Worm (Caenorhabditis elegans) whole organism, L2 larva: Measurements from ENCODE around the gene Y47D7A.6.

Source experiments
- alr-1 ChIP-seq: fragments of 150-350 bp; optimal IDR thresholded peaks from 2 replicates; lab custom pipeline; 2014; ENCODE audit warnings: missing biosample characterization, missing genetic modification characterization
- aly-2 ChIP-seq: fragments of 150-350 bp; optimal IDR thresholded peaks from 2 replicates; lab custom pipeline; 2014; ENCODE audit warnings: missing biosample characterization, missing genetic modification characterization
- blmp-1 ChIP-seq: sonication (generic microtip); optimal IDR thresholded peaks from 2 replicates; lab custom pipeline; 2017; ENCODE audit warnings: missing genetic modification characterization, mild to moderate bottlenecking, missing compliant biosample characterization, antibody characterized with exemption, moderate library complexity; ENCODE audit not compliant: insufficient read depth
- ceh-82 ChIP-seq: fragments of 150-350 bp; optimal IDR thresholded peaks from 2 replicates; lab custom pipeline; 2014; ENCODE audit warnings: missing biosample characterization, missing genetic modification characterization
- egl-27 ChIP-seq: sonication (generic microtip); optimal IDR thresholded peaks from 3 replicates; lab custom pipeline; 2017; ENCODE audit warnings: missing biosample characterization, missing genetic modification reagents, missing genetic modification characterization
- elt-3 ChIP-seq: sonication (generic microtip); optimal IDR thresholded peaks from 2 replicates; lab custom pipeline; 2017; ENCODE audit warnings: missing biosample characterization, missing genetic modification characterization
- mab-5 ChIP-seq: fragments of 150-350 bp; optimal IDR thresholded peaks from 2 replicates; lab custom pipeline; 2014; ENCODE audit warnings: missing biosample characterization, missing genetic modification characterization
- mdl-1 ChIP-seq, 2 experiments: fragments of 150-350 bp in 1 of 2; sonication (generic microtip) in 1 of 2; optimal IDR thresholded peaks; 2 replicates each; lab custom pipeline; 2017; ENCODE audit warnings: missing biosample characterization in 2 of 2, missing genetic modification characterization in 2 of 2
- nhr-11 ChIP-seq: fragments of 150-350 bp; optimal IDR thresholded peaks from 2 replicates; lab custom pipeline; 2014; ENCODE audit warnings: missing biosample characterization, missing genetic modification characterization
- nhr-12 ChIP-seq: fragments of 150-350 bp; optimal IDR thresholded peaks from 2 replicates; lab custom pipeline; 2014; ENCODE audit warnings: missing biosample characterization, missing genetic modification characterization
- nhr-21 ChIP-seq: fragments of 150-350 bp; optimal IDR thresholded peaks from 2 replicates; lab custom pipeline; 2014; ENCODE audit warnings: missing biosample characterization, missing genetic modification characterization
- nhr-23 ChIP-seq: fragments of 150-350 bp; optimal IDR thresholded peaks from 2 replicates; lab custom pipeline; 2014; ENCODE audit warnings: missing biosample characterization, missing genetic modification reagents, missing genetic modification characterization
- skn-1 ChIP-seq: sonication (generic microtip); optimal IDR thresholded peaks from 2 replicates; lab custom pipeline; 2017; ENCODE audit warnings: missing biosample characterization, missing genetic modification characterization
- ztf-1 ChIP-seq: fragments of 200-800 bp; sonication (Bioruptor generic); conservative IDR thresholded peaks from 2 replicates; pipeline ENCODE4 v1.3.6; 2022; ENCODE audit warnings: missing genetic modification characterization, missing compliant biosample characterization

DNA sequence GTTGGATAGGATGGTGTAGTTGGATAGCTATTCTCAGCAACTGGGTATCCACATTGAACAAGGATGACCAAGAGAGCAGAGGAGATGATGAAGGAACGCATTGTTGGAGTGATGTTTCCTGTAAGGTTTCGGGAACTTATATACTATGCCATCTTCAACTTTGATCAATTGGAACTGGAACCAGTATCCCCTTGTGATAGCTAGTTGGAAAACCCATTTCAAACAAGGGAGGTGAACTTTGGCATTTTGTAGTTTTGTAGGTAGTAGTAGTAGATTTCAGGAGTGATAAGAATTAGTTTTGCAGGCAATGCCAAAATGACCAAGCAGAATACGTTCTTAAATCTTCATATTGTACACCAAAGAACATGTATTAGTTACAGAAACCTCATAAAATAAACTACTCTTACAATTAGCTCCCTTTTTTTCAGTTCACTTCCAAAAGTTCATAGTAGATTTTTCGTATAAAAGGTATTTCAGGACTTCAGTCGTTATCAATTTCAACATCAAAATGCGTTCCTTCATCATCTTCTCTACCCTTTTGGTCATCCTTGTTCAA is 1.8 kb upstream of the Y47D7A.6 start, which contains the start of the genes Y47D7A.7 and Y47D7A.2:
- TF ChIP-seq nhr-12 (tag; lab: Kevin White, UChicago): no peak
- no peak for TF ChIP-seq nhr-21
- no peak for TF ChIP-seq mdl-1 (tag; optimal IDR thresholded peaks at IDR 0.05; lab: Kevin White, UChicago)
- no peak for TF ChIP-seq nhr-11 (tag; lab: Kevin White, UChicago)
- TF ChIP-seq ceh-82: no peak
- no peak for TF ChIP-seq alr-1 (tag; lab: Kevin White, UChicago)
- no peak for TF ChIP-seq blmp-1
- no peak for TF ChIP-seq aly-2 (tag; lab: Kevin White, UChicago)
- TF ChIP-seq mab-5: no peak
- TF ChIP-seq egl-27 (tag; lab: Kevin White, UChicago): no peak
- TF ChIP-seq nhr-23: no peak
- TF ChIP-seq skn-1 (tag; lab: Kevin White, UChicago): no peak
- no peak for TF ChIP-seq elt-3 (tag; lab: Kevin White, UChicago)
- no peak for TF ChIP-seq ztf-1 (GFP tag; lab: Robert Waterston, UW)
